Fruit fly (Drosophila melanogaster): ENCODE data around the gene emb.
A peak's percentile ranks its signal among the peaks of the same experiment; 100 is the strongest.

emb gene

DNA sequence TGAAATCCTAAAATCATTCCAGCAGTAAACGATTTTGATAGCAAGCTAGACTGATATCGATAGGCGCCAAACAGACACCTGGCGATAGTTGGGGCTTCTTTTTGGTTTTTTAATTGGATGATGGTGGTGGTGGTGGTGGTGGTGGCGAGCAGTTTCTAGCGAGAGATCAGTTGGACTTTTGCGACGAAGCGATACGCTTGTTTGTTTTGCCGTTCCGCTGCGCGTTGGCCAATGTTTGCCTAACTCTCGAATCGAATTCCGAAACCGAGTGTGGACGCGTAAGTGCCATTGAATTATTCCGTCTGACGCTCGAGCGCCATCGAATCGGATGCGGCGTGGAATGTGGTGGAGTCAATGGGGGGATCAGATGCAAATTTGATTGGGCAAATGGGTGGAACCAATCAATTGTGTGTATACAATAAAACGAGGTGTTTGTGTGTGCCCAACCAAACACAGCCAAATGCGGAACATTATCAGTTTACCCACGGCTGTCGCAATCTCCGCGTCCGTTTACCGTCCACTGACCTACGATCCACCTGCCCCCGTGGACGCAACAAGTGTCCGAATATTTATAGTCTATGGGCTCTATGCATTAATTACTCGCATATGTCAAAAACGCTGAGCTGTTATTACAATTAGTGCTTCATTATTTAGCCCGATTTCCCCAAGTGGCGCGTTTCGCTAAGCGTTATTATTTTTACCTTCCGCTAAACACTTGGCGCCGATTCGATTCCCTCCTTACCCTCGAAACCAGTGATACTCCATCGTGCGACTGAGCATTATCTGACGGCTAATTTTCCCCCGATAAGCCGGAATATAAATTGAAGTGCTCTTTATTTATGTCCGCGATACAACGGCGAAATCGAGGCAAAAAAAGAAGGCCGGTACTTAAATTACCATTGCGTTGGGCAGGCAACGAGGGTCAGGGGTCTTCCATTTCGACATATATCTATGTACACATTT lies 32.7 kb upstream of the emb start, which contains the start of gene CG17292 (continued):
- no peak for TF ChIP-seq Ravus (GFP tag; IDR thresholded peaks at IDR 0.05)
- TF ChIP-seq CG6654 (GFP tag; optimal IDR thresholded peaks at IDR 0.05) = no peak
- no peak for TF ChIP-seq CG15696 (tag; optimal IDR thresholded peaks at IDR 0.05)
- TF ChIP-seq jing (GFP tag; optimal IDR thresholded peaks at IDR 0.05) = no peak
- TF ChIP-seq amos (GFP tag; IDR thresholded peaks at IDR 0.05; ENCODE audit: partially characterized antibody) = peak; percentile 94
- peak; percentile 46 for TF ChIP-seq lmd (GFP tag; IDR thresholded peaks at IDR 0.05)
- peak; percentile 95 for TF ChIP-seq Opbp (GFP tag; IDR thresholded peaks at IDR 0.05; ENCODE audit: partially characterized antibody)
- TF ChIP-seq wdn (GFP tag; IDR thresholded peaks at IDR 0.05) = peak; percentile 27; the same call in 1 of the 2 replicates
- no peak for TF ChIP-seq Abd-B (GFP tag; optimal IDR thresholded peaks at IDR 0.05)
- TF ChIP-seq Bdp1 (GFP tag; optimal IDR thresholded peaks at IDR 0.05) = no peak
- 0 out of 3 replicates have a peak, but pooled peaks have one; percentile 27 for TF ChIP-seq CG7357 (GFP tag; IDR thresholded peaks at IDR 0.05)
- no peak for TF ChIP-seq br (optimal IDR thresholded peaks at IDR 0.05)
- TF ChIP-seq CG13894 (tag; optimal IDR thresholded peaks at IDR 0.05) = peak; percentile 62
- peak; percentile 17 for TF ChIP-seq CG9817 (tag; optimal IDR thresholded peaks at IDR 0.05)
- TF ChIP-seq CG6272 (GFP tag; IDR thresholded peaks at IDR 0.05) = peak; percentile 49
- peak; percentile 32; the same call in 1 of the 2 replicates for TF ChIP-seq CG11085 (GFP tag; IDR thresholded peaks at IDR 0.05)
- no peak for TF ChIP-seq bab2 (GFP tag; optimal IDR thresholded peaks at IDR 0.05)
- peak; percentile 27 for TF ChIP-seq NfI (GFP tag; optimal IDR thresholded peaks at IDR 0.05)
- peak; percentile 27; the same call in 1 of the 2 replicates for TF ChIP-seq CG6689 (GFP tag; IDR thresholded peaks at IDR 0.05)
- TF ChIP-seq Gsc (GFP tag; IDR thresholded peaks at IDR 0.05) = no peak
- TF ChIP-seq tap (tag; optimal IDR thresholded peaks at IDR 0.05) = peak; percentile 24
- peak; percentile 41; the same call in 1 of the 2 replicates for TF ChIP-seq E2f1 (GFP tag; IDR thresholded peaks at IDR 0.05)
- TF ChIP-seq hkb (optimal IDR thresholded peaks at IDR 0.05) = no peak
- TF ChIP-seq hkb (GFP tag; IDR thresholded peaks at IDR 0.05) = peak; percentile 85
- peak; percentile 43 for TF ChIP-seq org-1 (GFP tag; optimal IDR thresholded peaks at IDR 0.05)
- peak; percentile 81 for TF ChIP-seq lab (GFP tag; optimal IDR thresholded peaks at IDR 0.05)
- TF ChIP-seq kni (GFP tag; optimal IDR thresholded peaks at IDR 0.05) = peak; percentile 25
- TF ChIP-seq ash1 (GFP tag; optimal IDR thresholded peaks at IDR 0.05) = no peak
- TF ChIP-seq CG11696 (GFP tag; IDR thresholded peaks at IDR 0.05) = 0 out of 2 replicates have a peak, but pooled peaks have one; percentile 10
- TF ChIP-seq Usf (GFP tag; optimal IDR thresholded peaks at IDR 0.05) = no peak
- peak; percentile 66 for TF ChIP-seq Dek (tag; optimal IDR thresholded peaks at IDR 0.05)
- TF ChIP-seq CG8924 (tag; optimal IDR thresholded peaks at IDR 0.05) = peak; percentile 43
- peak; percentile 50 for TF ChIP-seq CG17328 (GFP tag; IDR thresholded peaks at IDR 0.05)
- TF ChIP-seq chm (GFP tag; IDR thresholded peaks at IDR 0.05) = peak; percentile 60; the same call in 1 of the 2 replicates
- TF ChIP-seq luna (GFP tag; optimal IDR thresholded peaks at IDR 0.05) = no peak
- TF ChIP-seq Fer1 (GFP tag; optimal IDR thresholded peaks at IDR 0.05) = peak; percentile 74
- peak; percentile 76 for TF ChIP-seq caup (GFP tag; optimal IDR thresholded peaks at IDR 0.05; ENCODE audit: severe bottlenecking)
- peak; percentile 93 for TF ChIP-seq chinmo (GFP tag; IDR thresholded peaks at IDR 0.05; ENCODE audit: partially characterized antibody)
- TF ChIP-seq CG2889 (GFP tag; IDR thresholded peaks at IDR 0.05) = no peak
- TF ChIP-seq usp (GFP tag; optimal IDR thresholded peaks at IDR 0.05) = no peak
- TF ChIP-seq Vsx1 (GFP tag; optimal IDR thresholded peaks at IDR 0.05) = peak; percentile 62
- no peak for TF ChIP-seq CG6683 (GFP tag; optimal IDR thresholded peaks at IDR 0.05)
- no peak for TF ChIP-seq CG17361 (GFP tag; IDR thresholded peaks at IDR 0.05)
- TF ChIP-seq gcm2 (GFP tag; optimal IDR thresholded peaks at IDR 0.05) = no peak
- no peak for TF ChIP-seq Trl (optimal IDR thresholded peaks at IDR 0.05)
- peak; percentile 43 for TF ChIP-seq Trl (GFP tag; optimal IDR thresholded peaks at IDR 0.05)
- TF ChIP-seq ara (GFP tag; IDR thresholded peaks at IDR 0.05) = no peak
- TF ChIP-seq Sry-δ (GFP tag; optimal IDR thresholded peaks at IDR 0.05) = peak; percentile 80
- peak; percentile 3 for TF ChIP-seq Ssrp (tag; optimal IDR thresholded peaks at IDR 0.05)
